Fruit fly (Drosophila melanogaster): ENCODE data around the gene RpS10a.

The RpS10a gene

DNA sequence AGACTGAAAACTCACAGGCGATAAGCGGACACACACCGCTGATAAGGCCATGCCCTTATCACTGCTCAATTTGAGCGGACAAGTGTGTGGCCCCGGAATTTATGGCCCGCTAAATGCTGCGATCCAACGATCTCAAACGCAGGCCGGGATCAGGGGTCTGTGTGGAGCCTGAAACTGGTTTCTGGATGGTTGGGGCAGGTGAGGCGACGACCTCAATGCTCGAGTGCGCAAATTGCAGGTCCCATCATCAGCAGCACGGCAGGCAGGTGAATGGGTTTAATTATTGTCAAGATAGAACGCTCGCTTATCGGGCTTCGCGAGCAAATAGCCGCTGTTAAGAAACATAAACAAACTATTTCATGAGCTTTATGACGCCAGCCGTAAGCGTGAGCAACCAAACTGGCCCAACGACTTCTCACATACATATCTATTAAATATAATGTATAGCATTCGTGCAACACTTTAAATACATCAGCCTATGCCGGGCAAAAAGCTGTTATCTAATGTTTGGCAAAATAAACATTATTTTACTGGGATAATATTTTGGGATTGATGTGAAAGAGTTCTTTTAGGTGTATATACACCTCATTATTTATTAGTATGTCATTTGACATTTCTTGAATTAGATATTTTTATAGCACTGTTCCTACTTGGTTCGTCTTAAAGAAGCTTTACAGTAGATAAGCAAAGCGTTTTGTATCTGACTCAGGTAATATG lies 46.9 kb upstream of the RpS10a start (continued):
- TF ChIP-seq CG4404 (GFP tag; IDR thresholded peaks at IDR 0.05) (no peak), ttk (GFP tag; IDR thresholded peaks at IDR 0.05) (no peak), CG30020 (tag; optimal IDR thresholded peaks at IDR 0.05) (no peak), Meics (GFP tag; optimal IDR thresholded peaks at IDR 0.05) (peak; percentile 7), CG13296 (GFP tag; optimal IDR thresholded peaks at IDR 0.05) (peak; percentile 33), trem (tag; optimal IDR thresholded peaks at IDR 0.05) (no peak), vvl (GFP tag; IDR thresholded peaks at IDR 0.05) (no peak), CG6765 (GFP tag; optimal IDR thresholded peaks at IDR 0.05) (peak; percentile 26), Med (GFP tag) (peak; percentile 68), CG3847 (GFP tag; IDR thresholded peaks at IDR 0.05) (no peak), Hr78 (GFP tag; optimal IDR thresholded peaks at IDR 0.05) (peak in 1 of 2 experiments; percentile 55), Bgb (GFP tag; IDR thresholded peaks at IDR 0.05; ENCODE audit: partially characterized antibody) (no peak), Dek (tag; optimal IDR thresholded peaks at IDR 0.05) (no peak), tna (GFP tag; IDR thresholded peaks at IDR 0.05; ENCODE audit: partially characterized antibody) (no peak), gem (tag; optimal IDR thresholded peaks at IDR 0.05) (peak; percentile 33), stc (GFP tag; IDR thresholded peaks at IDR 0.05) (no peak), PHDP (tag; optimal IDR thresholded peaks at IDR 0.05) (peak; percentile 26), disco-r (GFP tag; optimal IDR thresholded peaks at IDR 0.05) (no peak), BtbVII (GFP tag; optimal IDR thresholded peaks at IDR 0.05) (peak; percentile 44), sima (GFP tag; optimal IDR thresholded peaks at IDR 0.05) (no peak), sens (GFP tag) (peak; percentile 79), CG4424 (GFP tag; optimal IDR thresholded peaks at IDR 0.05) (no peak), CG9437 (GFP tag; optimal IDR thresholded peaks at IDR 0.05) (no peak), CG8924 (tag; optimal IDR thresholded peaks at IDR 0.05) (peak; percentile 23), CG31365 (tag; optimal IDR thresholded peaks at IDR 0.05) (no peak), Sox100B (GFP tag; optimal IDR thresholded peaks at IDR 0.05) (no peak), CG8089 (GFP tag; optimal IDR thresholded peaks at IDR 0.05) (no peak), pnt (GFP tag; optimal IDR thresholded peaks at IDR 0.05) (no peak), CG7839 (tag; optimal IDR thresholded peaks at IDR 0.05) (peak; percentile 3), ERR (GFP tag; optimal IDR thresholded peaks at IDR 0.05) (no peak), CG34422 (GFP tag; IDR thresholded peaks at IDR 0.05) (peak; percentile 28; the same call in 1 of the 3 replicates), CG1792 (GFP tag; optimal IDR thresholded peaks at IDR 0.05) (no peak), ara (GFP tag; IDR thresholded peaks at IDR 0.05) (no peak), CG11247 (GFP tag; IDR thresholded peaks at IDR 0.05) (no peak), CG34376 (GFP tag; optimal IDR thresholded peaks at IDR 0.05) (peak; percentile 59), CG5953 (GFP tag; IDR thresholded peaks at IDR 0.05) (0 out of 2 replicates have a peak, but pooled peaks have one; percentile 35), CG10209 (GFP tag; optimal IDR thresholded peaks at IDR 0.05) (no peak), Hey (tag; optimal IDR thresholded peaks at IDR 0.05) (peak; percentile 49), gcm (GFP tag; optimal IDR thresholded peaks at IDR 0.05) (peak; percentile 5), CG16779 (GFP tag; IDR thresholded peaks at IDR 0.05) (no peak), Deaf1 (tag; optimal IDR thresholded peaks at IDR 0.05) (no peak), Lpt (GFP tag; optimal IDR thresholded peaks at IDR 0.05) (no peak), sna (GFP tag; IDR thresholded peaks at IDR 0.05; ENCODE audit: partially characterized antibody) (0 out of 2 replicates have a peak, but pooled peaks have one; percentile 40), CG18599 (GFP tag; optimal IDR thresholded peaks at IDR 0.05) (peak; percentile 18), run (tag; optimal IDR thresholded peaks at IDR 0.05) (no peak), schlank (tag; optimal IDR thresholded peaks at IDR 0.05) (no peak), lbe (GFP tag; optimal IDR thresholded peaks at IDR 0.05) (no peak), Fer3 (tag; optimal IDR thresholded peaks at IDR 0.05) (no peak), Nf-YA (GFP tag; IDR thresholded peaks at IDR 0.05) (no peak), CG11696 (GFP tag; IDR thresholded peaks at IDR 0.05) (no peak)
